Worm (Caenorhabditis elegans) whole organism, L4 larva: ENCODE data around the gene T13F2.2.
"Not testable (repeated sequence)": the region's sequence is repeated elsewhere in the genome, so short reads cannot be mapped to it uniquely, and the experiment has no call there.

Experiments
- F10B5.3 ChIP-seq: sonication (generic microtip); optimal IDR thresholded peaks from 2 replicates; lab custom pipeline; 2016; ENCODE audit warnings: mild to moderate bottlenecking, missing genetic modification characterization, missing compliant biosample characterization
- F26F4.8 ChIP-seq: fragments of 200-800 bp; sonication (Bioruptor generic); conservative IDR thresholded peaks from 2 replicates; pipeline ENCODE4 v1.3.6; 2022; ENCODE audit warnings: missing genetic modification characterization, missing compliant biosample characterization
- F49E8.2 ChIP-seq: sonication (generic microtip); optimal IDR thresholded peaks from 2 replicates; lab custom pipeline; 2016; ENCODE audit warnings: missing compliant biosample characterization, mild to moderate bottlenecking, missing genetic modification characterization, borderline replicate concordance
- R02D3.7 ChIP-seq: fragments of 150-350 bp; sonication (generic microtip); optimal IDR thresholded peaks from 3 replicates; lab custom pipeline; 2014; ENCODE audit warnings: missing biosample characterization, missing genetic modification characterization
- ZK546.5 ChIP-seq, 2 experiments: sonication (generic microtip); optimal IDR thresholded peaks; 2 replicates each; lab custom pipeline; 2017; ENCODE audit warnings: missing biosample characterization in 2 of 2, missing genetic modification characterization in 2 of 2
- aha-1 ChIP-seq: fragments of 150-350 bp; peaks from one replicate; lab custom pipeline; 2014; ENCODE audit warnings: missing biosample characterization, missing genetic modification characterization
- ama-1 ChIP-seq: fragments of 150-350 bp; optimal IDR thresholded peaks from 2 replicates; lab custom pipeline; 2014; ENCODE audit warnings: inconsistent platforms, mixed read lengths
- ceh-28 ChIP-seq: fragments of 150-350 bp; optimal IDR thresholded peaks from 2 replicates; lab custom pipeline; 2014; ENCODE audit warnings: missing biosample characterization, missing genetic modification reagents, missing genetic modification characterization
- ceh-82 ChIP-seq: sonication (generic microtip); optimal IDR thresholded peaks from 2 replicates; lab custom pipeline; 2017; ENCODE audit warnings: missing biosample characterization, missing genetic modification characterization
- cey-2 ChIP-seq: sonication (generic microtip); optimal IDR thresholded peaks from 3 replicates; lab custom pipeline; 2017; ENCODE audit warnings: missing genetic modification characterization, mild to moderate bottlenecking, missing compliant biosample characterization, antibody characterized with exemption, borderline replicate concordance; ENCODE audit not compliant: insufficient read depth
- ctbp-1 ChIP-seq: fragments of 200-800 bp; sonication (Bioruptor generic); IDR thresholded peaks from 2 replicates; pipeline ENCODE4 v1.3.6; 2022; ENCODE audit warnings: missing genetic modification reagents, missing genetic modification characterization, missing compliant biosample characterization
- daf-16 ChIP-seq, 3 experiments: sonication (generic microtip); optimal IDR thresholded peaks; 2 replicates each; lab custom pipeline; 2016 to 2017; ENCODE audit warnings: missing genetic modification characterization in 3 of 3, missing genetic modification reagents in 3 of 3, mild to moderate bottlenecking in 2 of 3, missing compliant biosample characterization in 2 of 3, missing biosample characterization in 1 of 3, moderate library complexity in 1 of 3
- dpl-1 ChIP-seq: fragments of 150-350 bp; optimal IDR thresholded peaks from 2 replicates; lab custom pipeline; 2014; ENCODE audit warnings: missing biosample characterization, missing genetic modification reagents, missing genetic modification characterization
- dve-1 ChIP-seq: sonication (generic microtip); optimal IDR thresholded peaks from 2 replicates; lab custom pipeline; 2017; ENCODE audit warnings: antibody characterized with exemption, mild to moderate bottlenecking, missing genetic modification characterization, missing compliant biosample characterization; ENCODE audit not compliant: insufficient read depth
- fos-1 ChIP-seq: fragments of 150-350 bp; optimal IDR thresholded peaks from 2 replicates; lab custom pipeline; 2014; ENCODE audit warnings: missing biosample characterization, missing genetic modification characterization
- hif-1 ChIP-seq, 2 experiments: sonication (generic microtip); optimal IDR thresholded peaks; 2 replicates each; lab custom pipeline; 2016 to 2017; ENCODE audit warnings: missing compliant biosample characterization in 2 of 2, missing genetic modification characterization in 2 of 2, missing genetic modification reagents in 2 of 2, missing genotype in 2 of 2, mild to moderate bottlenecking in 1 of 2
- jun-1 ChIP-seq: fragments of 150-350 bp; optimal IDR thresholded peaks from 2 replicates; lab custom pipeline; 2014; ENCODE audit warnings: missing biosample characterization, missing genetic modification reagents, missing genetic modification characterization
- lin-1 ChIP-seq: fragments of 200-800 bp; sonication (Bioruptor generic); IDR thresholded peaks from 2 replicates; pipeline ENCODE4 v1.3.6; 2022; ENCODE audit warnings: missing genetic modification reagents, missing genetic modification characterization, missing compliant biosample characterization
- lin-13 ChIP-seq: fragments of 150-350 bp; optimal IDR thresholded peaks from 2 replicates; lab custom pipeline; 2014; ENCODE audit warnings: missing biosample characterization, missing genetic modification reagents, missing genetic modification characterization
- lin-38 ChIP-seq: fragments of 200-800 bp; sonication (Bioruptor generic); IDR thresholded peaks from 2 replicates; pipeline ENCODE4 v1.3.6; 2022; ENCODE audit warnings: missing genetic modification reagents, missing genetic modification characterization, missing compliant biosample characterization
- lir-3 ChIP-seq: sonication (generic microtip); optimal IDR thresholded peaks from 2 replicates; lab custom pipeline; 2016; ENCODE audit warnings: mild to moderate bottlenecking, missing genetic modification characterization, missing compliant biosample characterization
- mdl-1 ChIP-seq, 2 experiments: fragments of 150-350 bp in 1 of 2; sonication (generic microtip) in 1 of 2; optimal IDR thresholded peaks; 2 replicates each; lab custom pipeline; 2014 to 2017; ENCODE audit warnings: missing biosample characterization in 2 of 2, missing genetic modification characterization in 2 of 2
- mes-2 ChIP-seq: sonication (generic microtip); optimal IDR thresholded peaks from 2 replicates; lab custom pipeline; 2016; ENCODE audit warnings: missing genotype, mild to moderate bottlenecking, missing genetic modification characterization, missing compliant biosample characterization; ENCODE audit not compliant: poor library complexity, severe bottlenecking
- nhr-102 ChIP-seq: sonication (generic microtip); optimal IDR thresholded peaks from 2 replicates; lab custom pipeline; 2016; ENCODE audit warnings: mild to moderate bottlenecking, missing genetic modification characterization, moderate library complexity, missing compliant biosample characterization
- nhr-28 ChIP-seq: fragments of 150-350 bp; optimal IDR thresholded peaks from 2 replicates; lab custom pipeline; 2014; ENCODE audit warnings: missing biosample characterization, missing genetic modification characterization
- nhr-41 ChIP-seq: fragments of 200-800 bp; sonication (Bioruptor generic); IDR thresholded peaks from 2 replicates; pipeline ENCODE4 v1.3.6; 2022; ENCODE audit warnings: missing genetic modification reagents, missing genetic modification characterization, missing compliant biosample characterization
- nhr-76 ChIP-seq: fragments of 150-350 bp; optimal IDR thresholded peaks from 2 replicates; lab custom pipeline; 2014; ENCODE audit warnings: missing biosample characterization, missing genetic modification characterization
- nhr-77 ChIP-seq: fragments of 150-350 bp; optimal IDR thresholded peaks from 2 replicates; lab custom pipeline; 2014; ENCODE audit warnings: missing biosample characterization, missing genetic modification characterization
- pqm-1 ChIP-seq: sonication (generic microtip); optimal IDR thresholded peaks from 2 replicates; lab custom pipeline; 2017; ENCODE audit warnings: missing biosample characterization, missing genetic modification characterization
- saeg-2 ChIP-seq: fragments of 200-800 bp; sonication (Bioruptor generic); IDR thresholded peaks from 2 replicates; pipeline ENCODE4 v1.3.6; 2022; ENCODE audit warnings: missing genetic modification reagents, missing genetic modification characterization, missing compliant biosample characterization
- sdz-12 ChIP-seq: fragments of 200-800 bp; sonication (Bioruptor generic); optimal IDR thresholded peaks from 2 replicates; lab custom pipeline; 2018; ENCODE audit warnings: mild to moderate bottlenecking, missing genetic modification characterization, missing compliant biosample characterization
- snpc-1.2 ChIP-seq: fragments of 200-800 bp; sonication (Bioruptor generic); IDR thresholded peaks from 2 replicates; pipeline ENCODE4 v1.3.6; 2022; ENCODE audit warnings: missing genetic modification reagents, missing genetic modification characterization, missing compliant biosample characterization
- tag-97 ChIP-seq: fragments of 200-800 bp; sonication (Bioruptor generic); IDR thresholded peaks from 2 replicates; pipeline ENCODE4 v1.3.6; 2022; ENCODE audit warnings: missing genetic modification characterization, missing compliant biosample characterization
- tra-1 ChIP-seq: fragments of 200-800 bp; sonication (Bioruptor generic); IDR thresholded peaks from 2 replicates; pipeline ENCODE4 v1.3.6; 2022; ENCODE audit warnings: missing genetic modification reagents, missing genetic modification characterization, missing compliant biosample characterization
- unc-130 ChIP-seq: sonication (generic microtip); optimal IDR thresholded peaks from 2 replicates; lab custom pipeline; 2016; ENCODE audit warnings: missing genetic modification reagents, missing genetic modification characterization, missing compliant biosample characterization
- zip-11 ChIP-seq: fragments of 200-800 bp; sonication (Bioruptor generic); IDR thresholded peaks from 2 replicates; pipeline ENCODE4 v1.3.6; 2022; ENCODE audit warnings: missing genetic modification characterization, missing compliant biosample characterization
- zip-2 ChIP-seq: fragments of 150-350 bp; optimal IDR thresholded peaks from 2 replicates; lab custom pipeline; 2014; ENCODE audit warnings: missing biosample characterization, missing genetic modification characterization
- ztf-7 ChIP-seq: fragments of 150-350 bp; optimal IDR thresholded peaks from 2 replicates; lab custom pipeline; 2014; ENCODE audit warnings: missing biosample characterization, missing genetic modification characterization

T13F2.2 gene

ce11 chrIV:9837349-9837748, 40.2 kb upstream of the T13F2.2 start, which contains the start of gene msp-10:
msp-10 (plus strand) TSS chrIV:9837649.
- TF ChIP-seq jun-1 (tag; lab: Kevin White, UChicago); ama-1; ZK546.5 (tag; optimal IDR thresholded peaks at IDR 0.05; lab: Kevin White, UChicago): not testable (repeated sequence)
- TF ChIP-seq, all 104 proteins: peak for 0; not testable (repeated sequence) for 104

- no peak for TF ChIP-seq R02D3.7 (tag; lab: Kevin White, UChicago)
- no peak for TF ChIP-seq hif-1 (tag; optimal IDR thresholded peaks at IDR 0.05; lab: Kevin White, UChicago)
- TF ChIP-seq F26F4.8 (GFP tag; lab: Robert Waterston, UW), result no peak
- TF ChIP-seq nhr-102, result no peak
- TF ChIP-seq saeg-2 (GFP tag; lab: Robert Waterston, UW), result no peak
- no peak for TF ChIP-seq ztf-7 (tag; lab: Kevin White, UChicago)
- no peak for TF ChIP-seq sdz-12 (GFP tag; lab: Kevin White, UChicago)
Measured at ce11 chrIV:9836317-9836716, 39.2 kb upstream of the T13F2.2 start, which contains the start of gene msp-81. msp-81 (minus strand) TSS chrIV:9836417.

- TF ChIP-seq aha-1 (peak; percentile 95), zip-2 (no peak)
Measured at ce11 chrIV:9833337-9833736, 36.2 kb upstream of the T13F2.2 start.

ce11 chrIV:9832586-9832985, 35.4 kb upstream of the T13F2.2 start, which contains the start of gene kin-21:
kin-21 (plus strand) TSS chrIV:9832886.
- no peak for TF ChIP-seq zip-11
- TF ChIP-seq ceh-82 (tag; lab: Kevin White, UChicago), result no peak
- no peak for TF ChIP-seq tag-97 (GFP tag; lab: Robert Waterston, UW)
- TF ChIP-seq fos-1 (tag; lab: Kevin White, UChicago), result no peak
- no peak for TF ChIP-seq nhr-41 (GFP tag; lab: Robert Waterston, UW)
- no peak for TF ChIP-seq lin-1 (GFP tag; lab: Robert Waterston, UW)
- TF ChIP-seq cey-2 (tag; lab: Kevin White, UChicago), result no peak
- no peak for TF ChIP-seq ZK546.5 (tag; optimal IDR thresholded peaks at IDR 0.05; lab: Kevin White, UChicago)
- no peak for TF ChIP-seq ceh-28 (tag; lab: Kevin White, UChicago)
- no peak for TF ChIP-seq saeg-2 (GFP tag; lab: Robert Waterston, UW)
- no peak for TF ChIP-seq daf-16 (GFP tag; optimal IDR thresholded peaks at IDR 0.05; lab: Kevin White, UChicago)
- TF ChIP-seq daf-16 (tag; optimal IDR thresholded peaks at IDR 0.05; lab: Kevin White, UChicago), result no peak
- TF ChIP-seq aha-1, result no peak
- no peak for TF ChIP-seq lin-13 (GFP tag; lab: Kevin White, UChicago)
- no peak for TF ChIP-seq sdz-12 (GFP tag; lab: Kevin White, UChicago)
- no peak for TF ChIP-seq nhr-76 (tag; lab: Kevin White, UChicago)

- peak; percentile 3 for TF ChIP-seq nhr-28
- TF ChIP-seq F10B5.3 (tag; lab: Kevin White, UChicago), result no peak
- no peak for TF ChIP-seq nhr-77 (tag; lab: Kevin White, UChicago)
- TF ChIP-seq mdl-1 (tag; optimal IDR thresholded peaks at IDR 0.05; lab: Kevin White, UChicago), result peak in 1 of 2 experiments; percentile 17
- peak; percentile 5 for TF ChIP-seq F49E8.2 (tag; lab: Kevin White, UChicago)
- TF ChIP-seq lir-3 (tag; lab: Kevin White, UChicago), result no peak
- peak; percentile 27 for TF ChIP-seq pqm-1 (tag; lab: Kevin White, UChicago)
- TF ChIP-seq aha-1, result no peak
- peak; percentile 80 for TF ChIP-seq snpc-1.2 (GFP tag; lab: Robert Waterston, UW)
- TF ChIP-seq ceh-28 (tag; lab: Kevin White, UChicago), result no peak
- no peak for TF ChIP-seq dve-1 (tag; lab: Kevin White, UChicago)
- TF ChIP-seq tra-1 (GFP tag; lab: Robert Waterston, UW), result 0 out of 2 replicates have a peak, but pooled peaks have one; percentile 53
- no peak for TF ChIP-seq ctbp-1 (GFP tag; lab: Robert Waterston, UW)
- TF ChIP-seq mes-2, result peak; percentile 8
- peak; percentile 8 for TF ChIP-seq unc-130 (GFP tag; lab: Kevin White, UChicago)
- peak; percentile 95 for TF ChIP-seq lin-38
- peak; percentile 71 for TF ChIP-seq dpl-1 (GFP tag; lab: Kevin White, UChicago)
Measured at ce11 chrIV:9825196-9825744, 28.1 kb upstream of the T13F2.2 start, which contains the start of gene mtr-4. mtr-4 (plus strand) TSS chrIV:9825694.
